Worm (Caenorhabditis elegans) whole organism, L1 larva: Measurements from ENCODE around the gene srw-36.

Experiments
- dpl-1 ChIP-seq, 3 experiments: fragments of 150-350 bp in 2 of 3; sonication (generic microtip) in 1 of 3; optimal IDR thresholded peaks; 2 replicates each; lab custom pipeline; 2014 to 2017; ENCODE audit warnings: missing biosample characterization in 3 of 3, missing genetic modification characterization in 3 of 3, missing genetic modification reagents in 3 of 3
- egl-27 ChIP-seq, 2 experiments: fragments of 150-350 bp in 1 of 2; sonication (generic microtip); optimal IDR thresholded peaks; 3 replicates each; lab custom pipeline; 2017 to 2018; ENCODE audit warnings: missing biosample characterization in 2 of 2, missing genetic modification characterization in 2 of 2, missing genetic modification reagents in 2 of 2
- fkh-8 ChIP-seq: sonication (generic microtip); optimal IDR thresholded peaks from 2 replicates; lab custom pipeline; 2016; ENCODE audit warnings: mild to moderate bottlenecking, missing genetic modification characterization, missing compliant biosample characterization
- fos-1 ChIP-seq: fragments of 150-350 bp; optimal IDR thresholded peaks from 2 replicates; lab custom pipeline; 2014; ENCODE audit warnings: missing biosample characterization, missing genetic modification characterization
- lin-39 ChIP-seq: fragments of 150-350 bp; optimal IDR thresholded peaks from 2 replicates; lab custom pipeline; 2014; ENCODE audit warnings: missing biosample characterization, missing genetic modification reagents, missing genetic modification characterization
- mdl-1 ChIP-seq, 2 experiments: fragments of 150-350 bp; optimal IDR thresholded peaks; 2 replicates each; lab custom pipeline; 2014 to 2017; ENCODE audit warnings: missing biosample characterization in 2 of 2, missing genetic modification characterization in 2 of 2, inconsistent platforms in 1 of 2
- nhr-77 ChIP-seq: fragments of 150-350 bp; optimal IDR thresholded peaks from 2 replicates; lab custom pipeline; 2014; ENCODE audit warnings: missing biosample characterization, missing genetic modification characterization
- pag-3 ChIP-seq: sonication (generic microtip); optimal IDR thresholded peaks from 2 replicates; lab custom pipeline; 2017; ENCODE audit warnings: missing genetic modification characterization, mild to moderate bottlenecking, missing compliant biosample characterization, antibody characterized with exemption, borderline replicate concordance; ENCODE audit not compliant: insufficient read depth
- sptf-1 ChIP-seq: fragments of 150-350 bp; optimal IDR thresholded peaks from 2 replicates; lab custom pipeline; 2014; ENCODE audit warnings: missing biosample characterization, missing genetic modification characterization
- vab-15 ChIP-seq: sonication (generic microtip); optimal IDR thresholded peaks from 2 replicates; lab custom pipeline; 2017; ENCODE audit warnings: missing genotype, mild to moderate bottlenecking, missing genetic modification characterization, missing compliant biosample characterization
- zag-1 ChIP-seq: fragments of 150-350 bp; optimal IDR thresholded peaks from 2 replicates; lab custom pipeline; 2014; ENCODE audit warnings: missing biosample characterization, missing genetic modification characterization

- TF ChIP-seq lin-39 (tag; lab: Kevin White, UChicago): no peak
- TF ChIP-seq fos-1: no peak
- TF ChIP-seq pag-3 (tag; lab: Kevin White, UChicago): no peak
- no peak for TF ChIP-seq fkh-8
- no peak for TF ChIP-seq dpl-1 (GFP tag; optimal IDR thresholded peaks at IDR 0.05; lab: Kevin White, UChicago)
- TF ChIP-seq nhr-77 (tag; lab: Kevin White, UChicago): no peak
- TF ChIP-seq vab-15 (tag; lab: Kevin White, UChicago): no peak
- no peak for TF ChIP-seq zag-1 (tag; lab: Kevin White, UChicago)
- no peak for TF ChIP-seq egl-27 (tag; optimal IDR thresholded peaks at IDR 0.05; lab: Kevin White, UChicago)
- no peak for TF ChIP-seq sptf-1 (tag; lab: Kevin White, UChicago)
- no peak for TF ChIP-seq mdl-1 (tag; optimal IDR thresholded peaks at IDR 0.05; lab: Kevin White, UChicago)
Measured at ce11 chrV:16675553-16675952, 7.4 kb upstream of the srw-36 start, which contains the start of gene srz-1.
